Worm (Caenorhabditis elegans): ENCODE results near the gene T21B4.15.

DNA sequence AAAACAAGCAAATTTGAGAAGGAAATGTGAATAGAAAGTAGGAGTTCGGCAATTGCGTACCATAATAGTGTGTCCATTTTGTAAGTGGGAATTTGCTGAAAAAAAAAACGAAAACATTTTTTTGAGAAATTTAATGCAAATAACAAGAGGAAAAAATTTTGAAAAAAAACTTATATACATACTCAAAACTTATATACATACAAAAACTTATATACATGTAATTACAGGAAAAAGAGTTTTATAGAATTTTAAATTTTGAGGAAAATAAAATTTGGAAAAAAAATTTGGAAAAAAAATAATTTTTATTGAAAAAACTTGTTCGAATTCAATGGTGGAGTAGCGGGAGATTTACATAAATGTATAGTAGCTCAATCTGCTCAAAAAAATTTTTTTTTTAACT, 12.8 kb downstream of the T21B4.15 start, which contains the start of gene ador-1:
- TF ChIP-seq blmp-1 (tag; optimal IDR thresholded peaks at IDR 0.05), result no peak
- TF ChIP-seq pha-4 (tag; optimal IDR thresholded peaks at IDR 0.05), result no peak
- no peak for TF ChIP-seq ztf-11 (tag; optimal IDR thresholded peaks at IDR 0.05)
- no peak for TF ChIP-seq snpc-4 (tag; optimal IDR thresholded peaks at IDR 0.05)
- no peak for TF ChIP-seq sem-2 (GFP tag; optimal IDR thresholded peaks at IDR 0.05)
- TF ChIP-seq nhr-237 (tag; optimal IDR thresholded peaks at IDR 0.05), result no peak
- no peak for TF ChIP-seq mep-1 (tag; optimal IDR thresholded peaks at IDR 0.05)
- TF ChIP-seq mab-5 (tag; optimal IDR thresholded peaks at IDR 0.05), result no peak
- no peak for TF ChIP-seq zip-8 (tag; optimal IDR thresholded peaks at IDR 0.05)
- no peak for TF ChIP-seq unc-62 (GFP tag; optimal IDR thresholded peaks at IDR 0.05)
- no peak for TF ChIP-seq drap-1 (GFP tag; optimal IDR thresholded peaks at IDR 0.05)
- TF ChIP-seq unc-39 (tag; optimal IDR thresholded peaks at IDR 0.05), result no peak

Measured in whole organism, mixed stage, embryonic.